Worm (Caenorhabditis elegans): ENCODE data around the gene C07A9.12.
"Not testable (repeated sequence)": the region's sequence is repeated elsewhere in the genome, so short reads cannot be mapped to it uniquely, and the experiment has no call there.

ce11 chrIII:9681206-9681605, 46.1 kb downstream of the C07A9.12 start, which contains the start of gene C07A9.13:
- TF ChIP-seq nhr-12 (tag; optimal IDR thresholded peaks at IDR 0.05); unc-62 (GFP tag; optimal IDR thresholded peaks at IDR 0.05); nhr-237 (tag; optimal IDR thresholded peaks at IDR 0.05); zag-1 (tag; optimal IDR thresholded peaks at IDR 0.05); nhr-23 (tag; optimal IDR thresholded peaks at IDR 0.05); nhr-76 (tag; optimal IDR thresholded peaks at IDR 0.05); ceh-82 (tag; optimal IDR thresholded peaks at IDR 0.05); ZK546.5 (tag; optimal IDR thresholded peaks at IDR 0.05); elt-2 (tag; optimal IDR thresholded peaks at IDR 0.05); ama-1 (optimal IDR thresholded peaks at IDR 0.05): not testable (repeated sequence)

Data from whole organism, L3 larva.